Worm (Caenorhabditis elegans) whole organism, L4 larva: Measurements from ENCODE around the gene F31E8.5.
A peak's percentile ranks its signal among the peaks of the same experiment; 100 is the strongest.

Source experiments
- F10B5.3 ChIP-seq: sonication (generic microtip); optimal IDR thresholded peaks from 2 replicates; lab custom pipeline; 2016; ENCODE audit warnings: mild to moderate bottlenecking, missing genetic modification characterization, missing compliant biosample characterization
- F26F4.8 ChIP-seq: fragments of 200-800 bp; sonication (Bioruptor generic); conservative IDR thresholded peaks from 2 replicates; pipeline ENCODE4 v1.3.6; 2022; ENCODE audit warnings: missing genetic modification characterization, missing compliant biosample characterization
- F49E8.2 ChIP-seq: sonication (generic microtip); optimal IDR thresholded peaks from 2 replicates; lab custom pipeline; 2016; ENCODE audit warnings: missing compliant biosample characterization, mild to moderate bottlenecking, missing genetic modification characterization, borderline replicate concordance
- R02D3.7 ChIP-seq: fragments of 150-350 bp; sonication (generic microtip); optimal IDR thresholded peaks from 3 replicates; lab custom pipeline; 2014; ENCODE audit warnings: missing biosample characterization, missing genetic modification characterization
- T20F7.1 ChIP-seq: fragments of 200-800 bp; sonication (Bioruptor generic); optimal IDR thresholded peaks from 2 replicates; lab custom pipeline; 2018; ENCODE audit warnings: mild to moderate bottlenecking, missing genetic modification characterization, missing compliant biosample characterization
- Y5F2A.4 ChIP-seq: fragments of 200-800 bp; sonication (Bioruptor generic); optimal IDR thresholded peaks from 2 replicates; lab custom pipeline; 2018; ENCODE audit warnings: mild to moderate bottlenecking, missing genetic modification characterization, missing compliant biosample characterization
- ZK546.5 ChIP-seq, 2 experiments: sonication (generic microtip); optimal IDR thresholded peaks; 2 replicates each; lab custom pipeline; 2017; ENCODE audit warnings: missing biosample characterization in 2 of 2, missing genetic modification characterization in 2 of 2
- aha-1 ChIP-seq: fragments of 150-350 bp; peaks from one replicate; lab custom pipeline; 2014; ENCODE audit warnings: missing biosample characterization, missing genetic modification characterization
- aly-2 ChIP-seq: sonication (generic microtip); optimal IDR thresholded peaks from 2 replicates; lab custom pipeline; 2018; ENCODE audit warnings: missing biosample characterization, missing genetic modification characterization
- arid-1 ChIP-seq: fragments of 200-800 bp; sonication (Bioruptor generic); conservative IDR thresholded peaks from 2 replicates; pipeline ENCODE4 v1.3.6; 2022; ENCODE audit warnings: missing genetic modification reagents, missing genetic modification characterization, missing compliant biosample characterization
- attf-4 ChIP-seq: sonication (generic microtip); optimal IDR thresholded peaks from 3 replicates; lab custom pipeline; 2017; ENCODE audit warnings: missing biosample characterization, missing genetic modification characterization
- ceh-20 ChIP-seq: fragments of 200-800 bp; sonication (Bioruptor generic); IDR thresholded peaks from 2 replicates; pipeline ENCODE4 v1.3.6; 2022; ENCODE audit warnings: missing genetic modification reagents, missing genetic modification characterization, missing compliant biosample characterization
- ceh-28 ChIP-seq: fragments of 150-350 bp; optimal IDR thresholded peaks from 2 replicates; lab custom pipeline; 2014; ENCODE audit warnings: missing biosample characterization, missing genetic modification reagents, missing genetic modification characterization
- ceh-44 ChIP-seq: fragments of 200-800 bp; sonication (Bioruptor generic); IDR thresholded peaks from 2 replicates; pipeline ENCODE4 v1.3.6; 2022; ENCODE audit warnings: missing genetic modification reagents, missing genetic modification characterization, missing compliant biosample characterization
- cey-2 ChIP-seq: sonication (generic microtip); optimal IDR thresholded peaks from 3 replicates; lab custom pipeline; 2017; ENCODE audit warnings: missing genetic modification characterization, mild to moderate bottlenecking, missing compliant biosample characterization, antibody characterized with exemption, borderline replicate concordance; ENCODE audit not compliant: insufficient read depth
- daf-16 ChIP-seq, 3 experiments: sonication (generic microtip); optimal IDR thresholded peaks; 2 replicates each; lab custom pipeline; 2016 to 2017; ENCODE audit warnings: missing genetic modification characterization in 3 of 3, missing genetic modification reagents in 3 of 3, mild to moderate bottlenecking in 2 of 3, missing compliant biosample characterization in 2 of 3, missing biosample characterization in 1 of 3, moderate library complexity in 1 of 3
- daf-8 ChIP-seq: fragments of 200-800 bp; sonication (Bioruptor generic); IDR thresholded peaks from 2 replicates; pipeline ENCODE4 v1.3.6; 2022; ENCODE audit warnings: missing genetic modification characterization, missing compliant biosample characterization
- dmd-6 ChIP-seq: fragments of 200-800 bp; sonication (Bioruptor generic); IDR thresholded peaks from 2 replicates; pipeline ENCODE4 v1.3.6; 2022; ENCODE audit warnings: missing genetic modification reagents, missing genetic modification characterization, missing compliant biosample characterization
- dmd-8 ChIP-seq: fragments of 200-800 bp; sonication (Bioruptor generic); IDR thresholded peaks from 2 replicates; pipeline ENCODE4 v1.3.6; 2022; ENCODE audit warnings: missing genetic modification characterization, missing compliant biosample characterization
- dmd-9 ChIP-seq: fragments of 200-800 bp; sonication (Bioruptor generic); IDR thresholded peaks from 2 replicates; pipeline ENCODE4 v1.3.6; 2022; ENCODE audit warnings: missing genetic modification reagents, missing genetic modification characterization, missing compliant biosample characterization
- dpl-1 ChIP-seq: fragments of 150-350 bp; optimal IDR thresholded peaks from 2 replicates; lab custom pipeline; 2014; ENCODE audit warnings: missing biosample characterization, missing genetic modification reagents, missing genetic modification characterization
- duxl-1 ChIP-seq: sonication (generic microtip); optimal IDR thresholded peaks from 2 replicates; lab custom pipeline; 2016; ENCODE audit warnings: mild to moderate bottlenecking, missing genetic modification characterization, moderate library complexity, missing compliant biosample characterization; ENCODE audit not compliant: poor library complexity
- dve-1 ChIP-seq: sonication (generic microtip); optimal IDR thresholded peaks from 2 replicates; lab custom pipeline; 2017; ENCODE audit warnings: antibody characterized with exemption, mild to moderate bottlenecking, missing genetic modification characterization, missing compliant biosample characterization; ENCODE audit not compliant: insufficient read depth
- egl-27 ChIP-seq: sonication (generic microtip); optimal IDR thresholded peaks from 3 replicates; lab custom pipeline; 2017; ENCODE audit warnings: missing biosample characterization, missing genetic modification reagents, missing genetic modification characterization
- fos-1 ChIP-seq: fragments of 150-350 bp; optimal IDR thresholded peaks from 2 replicates; lab custom pipeline; 2014; ENCODE audit warnings: missing biosample characterization, missing genetic modification characterization
- jun-1 ChIP-seq: fragments of 150-350 bp; optimal IDR thresholded peaks from 2 replicates; lab custom pipeline; 2014; ENCODE audit warnings: missing biosample characterization, missing genetic modification reagents, missing genetic modification characterization
- lim-7 ChIP-seq: fragments of 200-800 bp; sonication (Bioruptor generic); IDR thresholded peaks from 2 replicates; pipeline ENCODE4 v1.3.6; 2022; ENCODE audit warnings: missing genetic modification characterization, missing compliant biosample characterization
- lin-1 ChIP-seq: fragments of 200-800 bp; sonication (Bioruptor generic); IDR thresholded peaks from 2 replicates; pipeline ENCODE4 v1.3.6; 2022; ENCODE audit warnings: missing genetic modification reagents, missing genetic modification characterization, missing compliant biosample characterization
- lin-15B ChIP-seq: fragments of 150-350 bp; sonication (generic microtip); optimal IDR thresholded peaks from 3 replicates; lab custom pipeline; 2014; ENCODE audit warnings: missing biosample characterization, missing genetic modification characterization
- lin-29 ChIP-seq: fragments of 200-800 bp; sonication (Bioruptor generic); IDR thresholded peaks from 2 replicates; pipeline ENCODE4 v1.3.6; 2022; ENCODE audit warnings: missing genetic modification reagents, missing genetic modification characterization, missing compliant biosample characterization
- lin-38 ChIP-seq: fragments of 200-800 bp; sonication (Bioruptor generic); IDR thresholded peaks from 2 replicates; pipeline ENCODE4 v1.3.6; 2022; ENCODE audit warnings: missing genetic modification reagents, missing genetic modification characterization, missing compliant biosample characterization
- mes-2 ChIP-seq: sonication (generic microtip); optimal IDR thresholded peaks from 2 replicates; lab custom pipeline; 2016; ENCODE audit warnings: missing genotype, mild to moderate bottlenecking, missing genetic modification characterization, missing compliant biosample characterization; ENCODE audit not compliant: poor library complexity, severe bottlenecking
- nhr-10 ChIP-seq: fragments of 150-350 bp; optimal IDR thresholded peaks from 2 replicates; lab custom pipeline; 2014; ENCODE audit warnings: missing biosample characterization, missing genetic modification characterization
- nhr-25 ChIP-seq: sonication (generic microtip); optimal IDR thresholded peaks from 2 replicates; lab custom pipeline; 2017; ENCODE audit warnings: missing genetic modification characterization, mild to moderate bottlenecking, missing compliant biosample characterization, antibody characterized with exemption, moderate library complexity, borderline replicate concordance; ENCODE audit not compliant: insufficient read depth
- nhr-28 ChIP-seq: fragments of 150-350 bp; optimal IDR thresholded peaks from 2 replicates; lab custom pipeline; 2014; ENCODE audit warnings: missing biosample characterization, missing genetic modification characterization
- nhr-6 ChIP-seq: fragments of 150-350 bp; optimal IDR thresholded peaks from 2 replicates; lab custom pipeline; 2014; ENCODE audit warnings: missing biosample characterization, missing genetic modification characterization
- nhr-76 ChIP-seq: fragments of 150-350 bp; optimal IDR thresholded peaks from 2 replicates; lab custom pipeline; 2014; ENCODE audit warnings: missing biosample characterization, missing genetic modification characterization
- pha-4 ChIP-seq, 2 experiments: fragments of 150-350 bp in 1 of 2; fragments of 200-800 bp in 1 of 2; sonication (Bioruptor generic) in 1 of 2; IDR thresholded peaks in 1 of 2; optimal IDR thresholded peaks in 1 of 2; 2 replicates each; pipeline versions ENCODE4 v1.3.6 to Lab custom; 2014 to 2022; ENCODE audit warnings: missing genetic modification characterization in 2 of 2, missing genetic modification reagents in 2 of 2, missing biosample characterization in 1 of 2, missing compliant biosample characterization in 1 of 2
- php-3 ChIP-seq: fragments of 200-800 bp; sonication (Bioruptor generic); IDR thresholded peaks from 2 replicates; pipeline ENCODE4 v1.3.6; 2022; ENCODE audit warnings: missing genetic modification reagents, missing genetic modification characterization, missing compliant biosample characterization
- pqm-1 ChIP-seq: sonication (generic microtip); optimal IDR thresholded peaks from 2 replicates; lab custom pipeline; 2017; ENCODE audit warnings: missing biosample characterization, missing genetic modification characterization
- rbr-2 ChIP-seq: sonication (generic microtip); optimal IDR thresholded peaks from 2 replicates; lab custom pipeline; 2016; ENCODE audit warnings: missing genotype, missing genetic modification characterization, missing compliant biosample characterization
- saeg-2 ChIP-seq: fragments of 200-800 bp; sonication (Bioruptor generic); IDR thresholded peaks from 2 replicates; pipeline ENCODE4 v1.3.6; 2022; ENCODE audit warnings: missing genetic modification reagents, missing genetic modification characterization, missing compliant biosample characterization
- set-16 ChIP-seq: fragments of 200-800 bp; sonication (Bioruptor generic); IDR thresholded peaks from 2 replicates; pipeline ENCODE4 v1.3.6; 2022; ENCODE audit warnings: missing genetic modification reagents, missing genetic modification characterization, missing compliant biosample characterization
- skn-1 ChIP-seq: fragments of 150-350 bp; optimal IDR thresholded peaks from 2 replicates; lab custom pipeline; 2014; ENCODE audit warnings: missing biosample characterization, missing genetic modification characterization
- unc-130 ChIP-seq: sonication (generic microtip); optimal IDR thresholded peaks from 2 replicates; lab custom pipeline; 2016; ENCODE audit warnings: missing genetic modification reagents, missing genetic modification characterization, missing compliant biosample characterization
- zag-1 ChIP-seq: fragments of 150-350 bp; optimal IDR thresholded peaks from 2 replicates; lab custom pipeline; 2014; ENCODE audit warnings: missing biosample characterization, missing genetic modification characterization
- zfp-3 ChIP-seq: fragments of 200-800 bp; sonication (Bioruptor generic); conservative IDR thresholded peaks from 2 replicates; pipeline ENCODE4 v1.3.6; 2022; ENCODE audit warnings: missing genetic modification reagents, missing genetic modification characterization, missing compliant biosample characterization
- zip-11 ChIP-seq: fragments of 200-800 bp; sonication (Bioruptor generic); IDR thresholded peaks from 2 replicates; pipeline ENCODE4 v1.3.6; 2022; ENCODE audit warnings: missing genetic modification characterization, missing compliant biosample characterization
- zip-2 ChIP-seq: fragments of 150-350 bp; optimal IDR thresholded peaks from 2 replicates; lab custom pipeline; 2014; ENCODE audit warnings: missing biosample characterization, missing genetic modification characterization
- ztf-7 ChIP-seq: fragments of 150-350 bp; optimal IDR thresholded peaks from 2 replicates; lab custom pipeline; 2014; ENCODE audit warnings: missing biosample characterization, missing genetic modification characterization

Gene F31E8.5

ce11 chrII:6776418-6777034, 30.5 kb downstream of the F31E8.5 start, which contains the start of gene ssup-72:
ssup-72 (plus strand) TSS chrII:6776598.
- TF ChIP-seq egl-27 (tag; lab: Kevin White, UChicago), result no peak
- no peak for TF ChIP-seq fos-1 (tag; lab: Kevin White, UChicago)
- TF ChIP-seq dve-1 (tag; lab: Kevin White, UChicago), result peak; percentile 39
- no peak for TF ChIP-seq lin-38 (GFP tag; lab: Robert Waterston, UW)
- peak; percentile 60 for TF ChIP-seq F49E8.2 (tag; lab: Kevin White, UChicago)
- TF ChIP-seq lim-7 (GFP tag; lab: Robert Waterston, UW), result no peak
- TF ChIP-seq zag-1 (tag; lab: Kevin White, UChicago), result no peak
- TF ChIP-seq dpl-1, result peak; percentile 88
- no peak for TF ChIP-seq attf-4 (tag; lab: Kevin White, UChicago)
- TF ChIP-seq dmd-9 (GFP tag; lab: Robert Waterston, UW), result no peak
- TF ChIP-seq zfp-3 (GFP tag; lab: Robert Waterston, UW), result no peak
- no peak for TF ChIP-seq nhr-25 (tag; lab: Kevin White, UChicago)
- TF ChIP-seq ztf-7 (tag; lab: Kevin White, UChicago), result no peak
- TF ChIP-seq skn-1 (tag; lab: Kevin White, UChicago), result no peak
- peak; percentile 98 for TF ChIP-seq mes-2
- TF ChIP-seq jun-1 (tag; lab: Kevin White, UChicago), result no peak
- TF ChIP-seq aha-1 (tag; lab: Kevin White, UChicago), result peak; percentile 5
- no peak for TF ChIP-seq nhr-10 (tag; lab: Kevin White, UChicago)
- no peak for TF ChIP-seq lin-29 (GFP tag; lab: Robert Waterston, UW)
- TF ChIP-seq zip-2 (tag; lab: Kevin White, UChicago), result no peak
- no peak for TF ChIP-seq arid-1 (GFP tag; lab: Robert Waterston, UW)
- TF ChIP-seq ceh-20 (GFP tag; lab: Robert Waterston, UW), result no peak
- no peak for TF ChIP-seq F10B5.3 (tag; lab: Kevin White, UChicago)
- peak; percentile 60 for TF ChIP-seq T20F7.1 (GFP tag; lab: Kevin White, UChicago)
- TF ChIP-seq unc-130 (GFP tag; lab: Kevin White, UChicago), result peak; percentile 75
- TF ChIP-seq lin-15B (tag; lab: Kevin White, UChicago), result no peak
- 0 out of 2 replicates have a peak, but pooled peaks have one; percentile 12 for TF ChIP-seq ceh-44 (GFP tag; lab: Robert Waterston, UW)
- no peak for TF ChIP-seq Y5F2A.4 (GFP tag; lab: Kevin White, UChicago)
- peak; percentile 49 for TF ChIP-seq rbr-2 (tag; lab: Kevin White, UChicago)
- no peak for TF ChIP-seq lin-1
- TF ChIP-seq saeg-2 (GFP tag; lab: Robert Waterston, UW), result no peak
- no peak for TF ChIP-seq php-3 (GFP tag; lab: Robert Waterston, UW)
- TF ChIP-seq R02D3.7 (tag; lab: Kevin White, UChicago), result no peak
- TF ChIP-seq cey-2 (tag; lab: Kevin White, UChicago), result no peak
- no peak for TF ChIP-seq ceh-28 (tag; lab: Kevin White, UChicago)
- TF ChIP-seq ZK546.5 (tag; optimal IDR thresholded peaks at IDR 0.05; lab: Kevin White, UChicago), result no peak
- no peak for TF ChIP-seq daf-8
- TF ChIP-seq pha-4 (GFP tag; IDR thresholded peaks at IDR 0.05; lab: Robert Waterston, UW), result no peak
- no peak for TF ChIP-seq pha-4 (tag; optimal IDR thresholded peaks at IDR 0.05; lab: Kevin White, UChicago)
- no peak for TF ChIP-seq F26F4.8
- no peak for TF ChIP-seq nhr-76 (tag; lab: Kevin White, UChicago)
- no peak for TF ChIP-seq pqm-1
- TF ChIP-seq dmd-6 (GFP tag; lab: Robert Waterston, UW), result no peak; the same call in 1 of the 2 replicates
- TF ChIP-seq nhr-6 (tag; lab: Kevin White, UChicago), result no peak
- no peak for TF ChIP-seq duxl-1 (tag; lab: Kevin White, UChicago)
- TF ChIP-seq zip-11 (GFP tag; lab: Robert Waterston, UW), result no peak
- TF ChIP-seq aly-2 (tag; lab: Kevin White, UChicago), result no peak
- no peak for TF ChIP-seq set-16 (GFP tag; lab: Robert Waterston, UW)
- no peak for TF ChIP-seq dmd-8 (GFP tag; lab: Robert Waterston, UW)
- TF ChIP-seq nhr-28 (tag; lab: Kevin White, UChicago), result peak; percentile 2
- TF ChIP-seq daf-16 (GFP tag; optimal IDR thresholded peaks at IDR 0.05; lab: Kevin White, UChicago), result no peak
- peak; percentile 32 for TF ChIP-seq daf-16 (tag; optimal IDR thresholded peaks at IDR 0.05; lab: Kevin White, UChicago)
